Fruit fly (Drosophila melanogaster) whole organism, embryonic: Measurements from ENCODE around the gene CG16956.
A peak's percentile ranks its signal among the peaks of the same experiment; 100 is the strongest.

Source experiments
- CG10274 ChIP-seq: fragments of 200-800 bp; sonication (Bioruptor generic); optimal IDR thresholded peaks from 3 replicates; lab custom pipeline; 2017; ENCODE audit warnings: missing biosample characterization, mild to moderate bottlenecking, missing genetic modification characterization
- CG11398 ChIP-seq: fragments of 200-800 bp; sonication (Bioruptor generic); optimal IDR thresholded peaks from 2 replicates; lab custom pipeline; 2016; ENCODE audit warnings: missing biosample characterization, missing genetic modification characterization
- CG11695 ChIP-seq: fragments of 200-800 bp; sonication (Bioruptor generic); IDR thresholded peaks from 3 replicates; pipeline ENCODE4 v1.3.6; 2022; ENCODE audit warnings: missing biosample characterization, missing genetic modification characterization
- CG12104 ChIP-seq: fragments of 200-800 bp; sonication (Bioruptor generic); optimal IDR thresholded peaks from 3 replicates; lab custom pipeline; 2016; ENCODE audit warnings: missing biosample characterization, missing genetic modification characterization
- CG17328 ChIP-seq: fragments of 200-800 bp; sonication (Bioruptor generic); IDR thresholded peaks from 2 replicates; pipeline ENCODE4 v1.3.6; 2022; ENCODE audit warnings: missing biosample characterization, missing genetic modification characterization
- CG17385 ChIP-seq: fragments of 200-800 bp; sonication (Bioruptor generic); optimal IDR thresholded peaks from 3 replicates; lab custom pipeline; 2018; ENCODE audit warnings: missing biosample characterization, mild to moderate bottlenecking, missing genetic modification characterization
- CG17568 ChIP-seq: fragments of 200-800 bp; sonication (Bioruptor generic); optimal IDR thresholded peaks from 2 replicates; lab custom pipeline; 2018; ENCODE audit warnings: missing biosample characterization, mild to moderate bottlenecking, missing genetic modification characterization, moderate library complexity
- CG1792 ChIP-seq: fragments of 200-800 bp; sonication (Bioruptor generic); optimal IDR thresholded peaks from 2 replicates; lab custom pipeline; 2016; ENCODE audit warnings: missing biosample characterization, missing genetic modification characterization
- CG18599 ChIP-seq: fragments of 200-800 bp; sonication (Bioruptor generic); optimal IDR thresholded peaks from 3 replicates; lab custom pipeline; 2017; ENCODE audit warnings: missing biosample characterization, missing genetic modification characterization, mild to moderate bottlenecking, moderate library complexity, missing genetic modification reagents
- CG31441 ChIP-seq: fragments of 200-800 bp; sonication (Bioruptor generic); IDR thresholded peaks from 2 replicates; pipeline ENCODE4 v1.3.6; 2022; ENCODE audit warnings: missing biosample characterization, missing genetic modification characterization
- CG33213 ChIP-seq: fragments of 200-800 bp; sonication (Bioruptor generic); optimal IDR thresholded peaks from 3 replicates; lab custom pipeline; 2016; ENCODE audit warnings: missing biosample characterization, missing genetic modification characterization
- CG3838 ChIP-seq: fragments of 200-800 bp; sonication (Bioruptor generic); optimal IDR thresholded peaks from 3 replicates; lab custom pipeline; 2016; ENCODE audit warnings: missing biosample characterization, missing genetic modification characterization
- CG4707 ChIP-seq: fragments of 200-800 bp; sonication (Bioruptor generic); optimal IDR thresholded peaks from 2 replicates; lab custom pipeline; 2018; ENCODE audit warnings: missing biosample characterization, mild to moderate bottlenecking, missing genetic modification characterization, moderate library complexity
- CG6813 ChIP-seq: fragments of 200-800 bp; sonication (Bioruptor generic); optimal IDR thresholded peaks from 2 replicates; lab custom pipeline; 2017; ENCODE audit warnings: missing biosample characterization, missing genetic modification characterization, mild to moderate bottlenecking, moderate library complexity, missing genetic modification reagents
- CG8281 ChIP-seq: fragments of 200-800 bp; sonication (Bioruptor generic); optimal IDR thresholded peaks from 2 replicates; lab custom pipeline; 2018; ENCODE audit warnings: missing biosample characterization, mild to moderate bottlenecking, missing genetic modification characterization, moderate library complexity
- CG9437 ChIP-seq: fragments of 200-800 bp; sonication (Bioruptor generic); optimal IDR thresholded peaks from 2 replicates; lab custom pipeline; 2018; ENCODE audit warnings: missing biosample characterization, mild to moderate bottlenecking, missing genetic modification characterization
- CG9727 ChIP-seq: fragments of 200-800 bp; sonication (Bioruptor generic); optimal IDR thresholded peaks from 3 replicates; lab custom pipeline; 2017; ENCODE audit warnings: missing biosample characterization, mild to moderate bottlenecking, missing genetic modification characterization
- CoRest ChIP-seq: fragments of 200-800 bp; sonication (Bioruptor generic); optimal IDR thresholded peaks from 3 replicates; lab custom pipeline; 2018; ENCODE audit warnings: missing biosample characterization, mild to moderate bottlenecking, missing genetic modification characterization, moderate library complexity
- Dek ChIP-seq: fragments of 200-800 bp; sonication (Bioruptor generic); optimal IDR thresholded peaks from 3 replicates; lab custom pipeline; 2019; ENCODE audit warnings: missing biosample characterization, mild to moderate bottlenecking, missing genetic modification characterization, moderate library complexity
- Ets65A ChIP-seq: fragments of 200-800 bp; sonication (Bioruptor generic); peaks from one replicate; lab custom pipeline; 2016; ENCODE audit warnings: missing biosample characterization, missing genetic modification characterization
- Fer2 ChIP-seq: fragments of 200-800 bp; sonication (Bioruptor generic); optimal IDR thresholded peaks from 2 replicates; lab custom pipeline; 2018; ENCODE audit warnings: missing biosample characterization, mild to moderate bottlenecking, missing genetic modification characterization, moderate library complexity
- Med ChIP-seq: fragments of 200-800 bp; sonication (Bioruptor generic); peaks from one replicate; lab custom pipeline; 2016; ENCODE audit warnings: missing biosample characterization, missing genetic modification characterization, mild to moderate bottlenecking, inconsistent platforms, moderate library complexity
- Meics ChIP-seq: fragments of 200-800 bp; sonication (Bioruptor generic); optimal IDR thresholded peaks from 2 replicates; lab custom pipeline; 2017; ENCODE audit warnings: missing biosample characterization, mild to moderate bottlenecking, missing genetic modification characterization
- Mes4 ChIP-seq: fragments of 200-800 bp; sonication (Bioruptor generic); optimal IDR thresholded peaks from 2 replicates; lab custom pipeline; 2016; ENCODE audit warnings: missing biosample characterization, missing genetic modification characterization
- Nf-YB ChIP-seq: fragments of 200-800 bp; sonication (Bioruptor generic); optimal IDR thresholded peaks from 3 replicates; lab custom pipeline; 2019; ENCODE audit warnings: missing biosample characterization, mild to moderate bottlenecking, missing genetic modification characterization, moderate library complexity
- Nf-YC ChIP-seq: fragments of 200-800 bp; optimal IDR thresholded peaks from 3 replicates; lab custom pipeline; 2019; ENCODE audit warnings: missing biosample characterization, mild to moderate bottlenecking, missing genetic modification characterization, moderate library complexity
- Sry-β ChIP-seq: fragments of 200-800 bp; sonication (Bioruptor generic); optimal IDR thresholded peaks from 2 replicates; lab custom pipeline; 2018; ENCODE audit warnings: missing biosample characterization, mild to moderate bottlenecking, missing genetic modification characterization, moderate library complexity
- Trl ChIP-seq, 3 experiments: fragments of >200 bp in 2 of 3; fragments of 200-800 bp in 1 of 3; sonication (Bioruptor generic) in 1 of 3; optimal IDR thresholded peaks; 2 replicates in 1 of 3; 3 replicates in 2 of 3; lab custom pipeline; 2016 to 2017; ENCODE audit warnings: missing biosample characterization in 1 of 3, missing genetic modification characterization in 1 of 3
- amos ChIP-seq: fragments of 200-800 bp; sonication (Bioruptor generic); IDR thresholded peaks from 2 replicates; pipeline ENCODE4 v1.3.6; 2022; ENCODE audit warnings: missing biosample characterization, missing genetic modification characterization; ENCODE audit not compliant: partially characterized antibody
- bigmax ChIP-seq: fragments of 200-800 bp; sonication (Bioruptor generic); optimal IDR thresholded peaks from 2 replicates; lab custom pipeline; 2018; ENCODE audit warnings: missing biosample characterization, mild to moderate bottlenecking, missing genetic modification characterization
- chif ChIP-seq, 2 experiments: fragments of 200-800 bp; sonication (Bioruptor generic); optimal IDR thresholded peaks; 3 replicates each; lab custom pipeline; 2016; ENCODE audit warnings: missing biosample characterization in 2 of 2, missing genetic modification characterization in 2 of 2
- dpn ChIP-seq, 2 experiments: fragments of 200-800 bp; sonication (Bioruptor generic); optimal IDR thresholded peaks; 3 replicates each; lab custom pipeline; 2016; ENCODE audit warnings: missing biosample characterization in 2 of 2, missing genetic modification characterization in 2 of 2
- dysf ChIP-seq: fragments of 200-800 bp; sonication (Bioruptor generic); IDR thresholded peaks from 3 replicates; pipeline ENCODE4 v1.3.6; 2022; ENCODE audit warnings: missing biosample characterization, missing genetic modification characterization
- fd64A ChIP-seq: fragments of 200-800 bp; sonication (Bioruptor generic); optimal IDR thresholded peaks from 3 replicates; lab custom pipeline; 2018; ENCODE audit warnings: missing biosample characterization, mild to moderate bottlenecking, missing genetic modification characterization
- gce ChIP-seq: fragments of 200-800 bp; sonication (Bioruptor generic); IDR thresholded peaks from 3 replicates; pipeline ENCODE4 v1.3.6; 2022; ENCODE audit warnings: missing biosample characterization, missing genetic modification characterization
- gem ChIP-seq: fragments of 200-800 bp; sonication (Bioruptor generic); optimal IDR thresholded peaks from 2 replicates; lab custom pipeline; 2019; ENCODE audit warnings: missing biosample characterization, mild to moderate bottlenecking, missing genetic modification characterization, moderate library complexity
- knrl ChIP-seq: fragments of 200-800 bp; sonication (Bioruptor generic); IDR thresholded peaks from 3 replicates; pipeline ENCODE4 v1.3.6; 2022; ENCODE audit warnings: missing biosample characterization, missing genetic modification characterization; ENCODE audit not compliant: partially characterized antibody
- lilli ChIP-seq: fragments of 200-800 bp; sonication (Bioruptor generic); optimal IDR thresholded peaks from 3 replicates; lab custom pipeline; 2016; ENCODE audit warnings: missing biosample characterization, missing genetic modification characterization
- nerfin-1 ChIP-seq: fragments of 200-800 bp; sonication (Bioruptor generic); optimal IDR thresholded peaks from 3 replicates; lab custom pipeline; 2019; ENCODE audit warnings: missing biosample characterization, mild to moderate bottlenecking, missing genetic modification characterization, moderate library complexity
- onecut ChIP-seq: fragments of 200-800 bp; sonication (Bioruptor generic); IDR thresholded peaks from 2 replicates; pipeline ENCODE4 v1.3.6; 2022; ENCODE audit warnings: missing biosample characterization, missing genetic modification characterization
- sc ChIP-seq, 3 experiments: fragments of >200 bp in 2 of 3; fragments of 200-800 bp in 1 of 3; sonication (Bioruptor generic) in 1 of 3; optimal IDR thresholded peaks; 2 replicates in 2 of 3; 3 replicates in 1 of 3; lab custom pipeline; 2017; ENCODE audit warnings: mild to moderate bottlenecking in 1 of 3, missing biosample characterization in 1 of 3, missing genetic modification characterization in 1 of 3, missing genetic modification reagents in 1 of 3
- sob ChIP-seq: fragments of 200-800 bp; sonication (Bioruptor generic); IDR thresholded peaks from 2 replicates; pipeline ENCODE4 v1.3.6; 2022; ENCODE audit warnings: missing biosample characterization, missing genetic modification characterization
- sqz ChIP-seq: fragments of 200-800 bp; sonication (Bioruptor generic); optimal IDR thresholded peaks from 3 replicates; lab custom pipeline; 2018; ENCODE audit warnings: missing biosample characterization, mild to moderate bottlenecking, missing genetic modification characterization
- tup ChIP-seq: fragments of 200-800 bp; sonication (Bioruptor generic); optimal IDR thresholded peaks from 2 replicates; lab custom pipeline; 2016; ENCODE audit warnings: missing biosample characterization, mild to moderate bottlenecking, missing genetic modification characterization, moderate library complexity
- zen2 ChIP-seq: fragments of 200-800 bp; sonication (Bioruptor generic); IDR thresholded peaks from 3 replicates; pipeline ENCODE4 v1.3.6; 2022; ENCODE audit warnings: missing biosample characterization, missing genetic modification characterization; ENCODE audit not compliant: partially characterized antibody
- zfh1 ChIP-seq: fragments of 200-800 bp; sonication (Bioruptor generic); IDR thresholded peaks from 3 replicates; pipeline ENCODE4 v1.3.6; 2022; ENCODE audit warnings: missing biosample characterization, missing genetic modification characterization

Gene CG16956

DNA sequence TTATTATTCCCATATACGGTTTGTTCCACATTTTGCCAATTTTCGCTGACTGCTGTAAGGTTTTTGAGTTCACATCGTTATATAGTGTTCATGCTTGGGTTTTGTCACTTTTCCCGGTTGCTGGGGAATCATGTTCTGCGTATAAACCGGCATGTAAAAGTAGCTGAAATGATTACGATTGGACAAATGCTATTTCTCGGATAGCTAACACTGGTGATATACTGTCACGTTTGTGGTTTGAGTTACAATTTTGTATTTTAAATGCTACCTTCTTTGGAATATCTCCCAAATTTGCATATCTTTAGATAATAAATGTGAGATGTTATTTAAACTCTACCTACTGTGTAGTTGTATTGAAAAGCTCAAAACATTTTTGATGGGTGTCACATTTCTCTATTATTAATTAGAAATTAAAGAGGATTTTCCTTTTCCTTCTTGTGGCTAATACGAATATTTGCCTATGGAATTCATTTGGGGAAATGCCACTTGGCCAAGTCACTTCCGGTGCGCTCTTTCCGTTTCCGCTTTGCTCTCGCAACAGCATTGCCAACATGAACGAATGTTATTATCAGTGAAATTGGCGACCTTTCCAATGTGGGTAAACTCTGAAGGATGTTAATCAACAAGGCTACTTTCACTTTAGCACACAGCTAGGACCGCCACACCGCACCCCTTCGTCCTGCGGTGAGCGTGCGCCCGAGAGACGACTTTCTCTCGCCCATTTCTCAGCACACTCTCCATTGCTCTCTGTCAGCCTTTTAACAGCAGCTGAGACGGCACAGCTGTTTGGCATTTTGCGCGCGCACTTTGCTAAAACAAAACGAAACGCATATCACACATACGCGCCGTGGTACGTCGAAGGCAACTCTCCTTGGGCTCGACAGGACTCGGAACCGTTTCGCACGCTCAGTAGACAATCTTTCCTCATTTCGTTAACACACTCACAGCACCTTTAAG, at the start of gene CG16956, which contains the start of the genes CG42784 and CG43850 (continued):
- TF ChIP-seq bigmax (GFP tag; lab: Kevin White, UChicago), result peak; percentile 57
- TF ChIP-seq Trl (optimal IDR thresholded peaks at IDR 0.05; lab: Kevin White, UChicago), result peak; percentile 39 to 64
- peak; percentile 24 for TF ChIP-seq Trl (GFP tag; optimal IDR thresholded peaks at IDR 0.05; lab: Kevin White, UChicago)
- peak; percentile 53 for TF ChIP-seq CG17328 (GFP tag; lab: Robert Waterston, UW)
- TF ChIP-seq fd64A, result peak; percentile 17
- TF ChIP-seq CG6813 (GFP tag; lab: Kevin White, UChicago), result peak; percentile 85
- TF ChIP-seq Fer2, result peak; percentile 46
- TF ChIP-seq Nf-YB, result peak; percentile 18
- 0 out of 3 replicates have a peak, but pooled peaks have one; percentile 52 for TF ChIP-seq gce
- no peak for TF ChIP-seq CG1792 (GFP tag; lab: Kevin White, UChicago)
- TF ChIP-seq Meics (GFP tag; lab: Kevin White, UChicago), result peak; percentile 87
- TF ChIP-seq knrl, result no peak
- no peak for TF ChIP-seq sc (optimal IDR thresholded peaks at IDR 0.05; lab: Kevin White, UChicago)
- peak; percentile 7 for TF ChIP-seq sc (GFP tag; optimal IDR thresholded peaks at IDR 0.05; lab: Kevin White, UChicago)
- 0 out of 2 replicates have a peak, but pooled peaks have one; percentile 45 for TF ChIP-seq sob (GFP tag; lab: Robert Waterston, UW)
- no peak for TF ChIP-seq gem (tag; lab: Kevin White, UChicago)
- peak; percentile 92 for TF ChIP-seq Med (GFP tag; lab: Kevin White, UChicago)
- TF ChIP-seq tup (GFP tag; lab: Kevin White, UChicago), result no peak
- TF ChIP-seq Dek (tag; lab: Kevin White, UChicago), result peak; percentile 42
- TF ChIP-seq CG9727 (GFP tag; lab: Kevin White, UChicago), result peak; percentile 56
- TF ChIP-seq Sry-β, result no peak
- TF ChIP-seq lilli (GFP tag; lab: Kevin White, UChicago), result no peak
- TF ChIP-seq CG3838 (GFP tag; lab: Kevin White, UChicago), result no peak
- TF ChIP-seq zen2, result no peak
- TF ChIP-seq chif (GFP tag; optimal IDR thresholded peaks at IDR 0.05; lab: Kevin White, UChicago), result no peak
- peak; percentile 49 for TF ChIP-seq Nf-YC (tag; lab: Kevin White, UChicago)
- peak; percentile 30 for TF ChIP-seq CG12104 (GFP tag; lab: Kevin White, UChicago)
- peak; percentile 87 for TF ChIP-seq CG17568 (GFP tag; lab: Kevin White, UChicago)
- peak; percentile 23 for TF ChIP-seq Mes4 (GFP tag; lab: Kevin White, UChicago)
- peak; percentile 26 for TF ChIP-seq sqz (GFP tag; lab: Kevin White, UChicago)
- TF ChIP-seq dpn (GFP tag; optimal IDR thresholded peaks at IDR 0.05; lab: Kevin White, UChicago), result peak in 1 of 2 experiments; percentile 1
- peak; percentile 54; the same call in 1 of the 2 replicates for TF ChIP-seq CG31441
- peak; percentile 30 for TF ChIP-seq CG33213 (GFP tag; lab: Kevin White, UChicago)
- peak; percentile 59 for TF ChIP-seq onecut (GFP tag; lab: Robert Waterston, UW)
- no peak; the same call in 1 of the 2 replicates for TF ChIP-seq amos (GFP tag; lab: Robert Waterston, UW)
- TF ChIP-seq CG4707, result peak; percentile 53
- peak; percentile 30 for TF ChIP-seq CG9437 (GFP tag; lab: Kevin White, UChicago)
- TF ChIP-seq CG8281 (tag; lab: Kevin White, UChicago), result peak; percentile 11
- no peak for TF ChIP-seq nerfin-1 (tag; lab: Kevin White, UChicago)
- no peak for TF ChIP-seq CoRest (tag; lab: Kevin White, UChicago)
- no peak for TF ChIP-seq CG11398 (GFP tag; lab: Kevin White, UChicago)
- peak; percentile 51 for TF ChIP-seq Ets65A (GFP tag; lab: Kevin White, UChicago)
- TF ChIP-seq dysf (GFP tag; lab: Robert Waterston, UW), result peak; percentile 37; the same call in 2 of the 3 replicates
- no peak for TF ChIP-seq zfh1 (GFP tag; lab: Robert Waterston, UW)
- TF ChIP-seq CG11695 (GFP tag; lab: Robert Waterston, UW), result peak; percentile 20; the same call in 1 of the 3 replicates
- TF ChIP-seq CG18599 (GFP tag; lab: Kevin White, UChicago), result peak; percentile 88
- peak; percentile 78 for TF ChIP-seq CG17385 (GFP tag; lab: Kevin White, UChicago)
- peak; percentile 23 for TF ChIP-seq CG10274 (GFP tag; lab: Kevin White, UChicago)
